Fruit fly (Drosophila melanogaster) whole organism, adult: ENCODE results near the gene Yp1.

Source experiments
- CG11617 ChIP-seq: fragments of 200-800 bp; sonication (Bioruptor generic); optimal IDR thresholded peaks from 2 replicates; lab custom pipeline; 2017; ENCODE audit warnings: mild to moderate bottlenecking, missing biosample characterization, missing genetic modification reagents, missing genetic modification characterization
- CG12768 ChIP-seq: fragments of 200-800 bp; sonication (Bioruptor generic); optimal IDR thresholded peaks from 2 replicates; lab custom pipeline; 2017; ENCODE audit warnings: missing biosample characterization, missing genetic modification characterization, mild to moderate bottlenecking, moderate library complexity, missing genetic modification reagents
- CG33017 ChIP-seq: fragments of 200-800 bp; sonication (Bioruptor generic); optimal IDR thresholded peaks from 2 replicates; lab custom pipeline; 2018; ENCODE audit warnings: missing biosample characterization, mild to moderate bottlenecking, missing genetic modification characterization, moderate library complexity
- CG7045 ChIP-seq: fragments of 200-800 bp; sonication (Bioruptor generic); optimal IDR thresholded peaks from 2 replicates; lab custom pipeline; 2017; ENCODE audit warnings: missing biosample characterization, mild to moderate bottlenecking, missing genetic modification characterization
- Clk ChIP-seq: fragments of 200-800 bp; sonication (Bioruptor generic); optimal IDR thresholded peaks from 2 replicates; lab custom pipeline; 2017; ENCODE audit warnings: missing biosample characterization, missing genetic modification characterization
- Crg-1 ChIP-seq: fragments of 200-800 bp; sonication (Bioruptor generic); optimal IDR thresholded peaks from 2 replicates; lab custom pipeline; 2016; ENCODE audit warnings: missing biosample characterization, missing genetic modification characterization
- Hr96 ChIP-seq: fragments of 200-800 bp; sonication (Bioruptor generic); optimal IDR thresholded peaks from 2 replicates; lab custom pipeline; 2016; ENCODE audit warnings: missing biosample characterization, missing genetic modification characterization
- Mnt ChIP-seq: fragments of 200-800 bp; sonication (Bioruptor generic); optimal IDR thresholded peaks from 2 replicates; lab custom pipeline; 2016; ENCODE audit warnings: missing biosample characterization, mild to moderate bottlenecking, missing genetic modification characterization
- bab1 ChIP-seq: fragments of 200-800 bp; sonication (Bioruptor generic); optimal IDR thresholded peaks from 3 replicates; lab custom pipeline; 2019; ENCODE audit warnings: missing biosample characterization, mild to moderate bottlenecking, missing genetic modification characterization, moderate library complexity
- cic ChIP-seq: fragments of 200-800 bp; sonication (Bioruptor generic); optimal IDR thresholded peaks from 2 replicates; lab custom pipeline; 2017; ENCODE audit warnings: missing biosample characterization, mild to moderate bottlenecking, missing genetic modification characterization, moderate library complexity
- cnc ChIP-seq, 2 experiments: fragments of >200 bp; optimal IDR thresholded peaks; 2 replicates each; lab custom pipeline; 2017
- kay ChIP-seq: fragments of 200-800 bp; sonication (Bioruptor generic); peaks from one replicate; lab custom pipeline; 2016; ENCODE audit warnings: missing biosample characterization, missing genetic modification characterization, borderline replicate concordance
- ovo ChIP-seq: fragments of 200-800 bp; sonication (Bioruptor generic); optimal IDR thresholded peaks from 2 replicates; lab custom pipeline; 2016; ENCODE audit warnings: missing biosample characterization, missing genetic modification characterization
- pad ChIP-seq: fragments of 200-800 bp; sonication (Bioruptor generic); optimal IDR thresholded peaks from 3 replicates; lab custom pipeline; 2017; ENCODE audit warnings: missing biosample characterization, missing genetic modification characterization, mild to moderate bottlenecking, moderate library complexity, missing genetic modification reagents

DNA sequence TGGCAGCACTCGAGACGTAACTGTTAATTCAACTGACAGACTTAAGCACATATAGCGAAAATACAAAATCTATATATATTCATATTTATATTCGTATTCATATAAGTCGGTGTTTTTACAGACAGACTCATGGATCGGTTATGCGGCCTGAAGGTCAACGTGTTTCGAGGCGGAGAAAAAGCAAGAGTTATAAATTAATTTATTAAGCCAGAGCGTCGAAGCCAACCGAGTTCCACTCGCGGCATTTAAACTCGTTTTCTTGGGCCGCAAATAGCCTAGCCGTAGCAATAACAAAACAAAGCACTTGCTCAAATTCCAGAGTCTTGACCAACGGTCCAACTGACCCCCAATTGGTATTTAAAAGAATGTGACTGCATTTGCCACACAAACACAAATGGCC is 32.8 kb upstream of the Yp1 start:
- TF ChIP-seq CG12768 (GFP tag; lab: Kevin White, UChicago) (no peak), Mnt (GFP tag; lab: Kevin White, UChicago) (no peak), kay (no peak), bab1 (GFP tag; lab: Kevin White, UChicago) (no peak), cic (GFP tag; lab: Kevin White, UChicago) (no peak), CG11617 (GFP tag; lab: Kevin White, UChicago) (no peak), ovo (GFP tag; lab: Kevin White, UChicago) (no peak), CG7045 (GFP tag; lab: Kevin White, UChicago) (no peak), Hr96 (no peak), pad (GFP tag; lab: Kevin White, UChicago) (no peak), CG33017 (tag; lab: Kevin White, UChicago) (no peak), Clk (no peak), cnc (optimal IDR thresholded peaks at IDR 0.05; lab: Kevin White, UChicago) (no peak), Crg-1 (GFP tag; lab: Kevin White, UChicago) (no peak)
